Worm (Caenorhabditis elegans): Measurements from ENCODE around the gene clec-218.

- TF ChIP-seq hmg-1.2 (GFP tag; IDR thresholded peaks at IDR 0.05) (no peak), pha-4 (tag; optimal IDR thresholded peaks at IDR 0.05) (no peak), F39B2.1 (GFP tag; IDR thresholded peaks at IDR 0.05) (no peak), T26A5.8 (tag; optimal IDR thresholded peaks at IDR 0.05) (no peak), rcor-1 (GFP tag; IDR thresholded peaks at IDR 0.05) (no peak), snpc-4 (GFP tag; optimal IDR thresholded peaks at IDR 0.05) (no peak), snpc-4 (tag; optimal IDR thresholded peaks at IDR 0.05) (no peak), unc-62 (GFP tag; optimal IDR thresholded peaks at IDR 0.05) (no peak), sea-2 (GFP tag; IDR thresholded peaks at IDR 0.05) (no peak), sptf-2 (GFP tag; optimal IDR thresholded peaks at IDR 0.05) (no peak), ccch-3 (GFP tag; optimal IDR thresholded peaks at IDR 0.05) (no peak), mes-4 (tag; optimal IDR thresholded peaks at IDR 0.05) (no peak)
Measured at ce11 chrV:8318135-8318534, 10.4 kb downstream of the clec-218 start, which contains the start of gene clec-219.
